Fruit fly (Drosophila melanogaster): ENCODE results near the gene CG13318.

- no peak for TF ChIP-seq CG34367 (tag; optimal IDR thresholded peaks at IDR 0.05)
- no peak for TF ChIP-seq rn (GFP tag; IDR thresholded peaks at IDR 0.05)
- no peak for TF ChIP-seq CG15710 (tag; optimal IDR thresholded peaks at IDR 0.05)
- TF ChIP-seq Ets98B (GFP tag; IDR thresholded peaks at IDR 0.05): no peak
- TF ChIP-seq CG14655 (GFP tag; optimal IDR thresholded peaks at IDR 0.05): no peak
- no peak for TF ChIP-seq CG4496 (GFP tag; IDR thresholded peaks at IDR 0.05)
- TF ChIP-seq EcR (GFP tag; optimal IDR thresholded peaks at IDR 0.05): no peak
- no peak for TF ChIP-seq gl (tag; optimal IDR thresholded peaks at IDR 0.05)
- TF ChIP-seq D1 (tag; optimal IDR thresholded peaks at IDR 0.05): no peak
- no peak for TF ChIP-seq CG9948 (tag; optimal IDR thresholded peaks at IDR 0.05)
These were observed 21.9 kb upstream of the CG13318 start, which contains the start of gene Ir85a for dm6 chr3R:8794384-8794783.

Data from whole organism, pupa.